Worm (Caenorhabditis elegans) whole organism, L1 larva: ENCODE results near the gene T22F3.12.

Experiments used
- C16A3.4 ChIP-seq: fragments of 150-350 bp; optimal IDR thresholded peaks from 2 replicates; lab custom pipeline; 2014; ENCODE audit warnings: missing biosample characterization, missing genetic modification characterization
- Y116A8C.19 ChIP-seq: sonication (generic microtip); optimal IDR thresholded peaks from 2 replicates; lab custom pipeline; 2016; ENCODE audit warnings: missing compliant biosample characterization, missing genetic modification characterization, borderline replicate concordance
- aha-1 ChIP-seq: fragments of 150-350 bp; optimal IDR thresholded peaks from 2 replicates; lab custom pipeline; 2014; ENCODE audit warnings: missing biosample characterization, missing genetic modification characterization
- aly-2 ChIP-seq: fragments of 150-350 bp; optimal IDR thresholded peaks from 2 replicates; lab custom pipeline; 2014; ENCODE audit warnings: missing biosample characterization, missing genetic modification characterization
- ama-1 ChIP-seq: fragments of 150-350 bp; optimal IDR thresholded peaks from 2 replicates; lab custom pipeline; 2014
- blmp-1 ChIP-seq: fragments of 150-350 bp; optimal IDR thresholded peaks from 2 replicates; lab custom pipeline; 2014; ENCODE audit warnings: missing biosample characterization, missing genetic modification characterization
- ceh-63 ChIP-seq: fragments of 200-800 bp; sonication (Bioruptor generic); optimal IDR thresholded peaks from 2 replicates; lab custom pipeline; 2018; ENCODE audit warnings: mild to moderate bottlenecking, missing genetic modification characterization, missing compliant biosample characterization
- ceh-90 ChIP-seq: sonication (generic microtip); optimal IDR thresholded peaks from 2 replicates; lab custom pipeline; 2016; ENCODE audit warnings: missing genetic modification characterization, missing compliant biosample characterization
- dpl-1 ChIP-seq, 3 experiments: fragments of 150-350 bp in 2 of 3; sonication (generic microtip) in 1 of 3; optimal IDR thresholded peaks; 2 replicates each; lab custom pipeline; 2014 to 2017; ENCODE audit warnings: missing biosample characterization in 3 of 3, missing genetic modification characterization in 3 of 3, missing genetic modification reagents in 3 of 3
- dsc-1 ChIP-seq: sonication (generic microtip); optimal IDR thresholded peaks from 2 replicates; lab custom pipeline; 2016; ENCODE audit warnings: mild to moderate bottlenecking, missing genetic modification characterization, missing compliant biosample characterization
- efl-1 ChIP-seq, 4 experiments: fragments of 150-350 bp; optimal IDR thresholded peaks in 3 of 4; peaks in 1 of 4; 1 replicate in 1 of 4; 2 replicates in 3 of 4; lab custom pipeline; 2014; ENCODE audit warnings: missing biosample characterization in 2 of 4, missing genetic modification characterization in 2 of 4, missing genetic modification reagents in 2 of 4
- elt-2 ChIP-seq: sonication (generic microtip); optimal IDR thresholded peaks from 2 replicates; lab custom pipeline; 2016; ENCODE audit warnings: missing genetic modification characterization, mild to moderate bottlenecking, inconsistent platforms, missing compliant biosample characterization, missing genetic modification reagents
- elt-3 ChIP-seq, 6 experiments: fragments of 150-350 bp in 1 of 6; sonication (generic microtip); optimal IDR thresholded peaks; 2 replicates each; lab custom pipeline; 2017 to 2018; ENCODE audit warnings: missing biosample characterization in 6 of 6, missing genetic modification characterization in 6 of 6, inconsistent platforms in 1 of 6
- fkh-10 ChIP-seq: sonication (generic microtip); optimal IDR thresholded peaks from 2 replicates; lab custom pipeline; 2017; ENCODE audit warnings: missing biosample characterization, missing genetic modification reagents, missing genetic modification characterization
- hlh-17 ChIP-seq: fragments of 200-800 bp; sonication (Bioruptor generic); optimal IDR thresholded peaks from 2 replicates; lab custom pipeline; 2018; ENCODE audit warnings: missing genetic modification characterization, mild to moderate bottlenecking, missing compliant biosample characterization, moderate library complexity, borderline replicate concordance
- hlh-4 ChIP-seq: sonication (generic microtip); optimal IDR thresholded peaks from 2 replicates; lab custom pipeline; 2016; ENCODE audit warnings: mild to moderate bottlenecking, missing genetic modification characterization, missing compliant biosample characterization
- hpl-2 ChIP-seq: fragments of 150-350 bp; optimal IDR thresholded peaks from 2 replicates; lab custom pipeline; 2014; ENCODE audit warnings: missing biosample characterization, missing genetic modification reagents, missing genetic modification characterization
- isw-1 ChIP-seq: fragments of 200-800 bp; sonication (Bioruptor generic); IDR thresholded peaks from 2 replicates; pipeline ENCODE4 v1.3.6; 2022; ENCODE audit warnings: missing genetic modification characterization, missing compliant biosample characterization
- jun-1 ChIP-seq: fragments of 150-350 bp; optimal IDR thresholded peaks from 2 replicates; lab custom pipeline; 2014; ENCODE audit warnings: missing biosample characterization, missing genetic modification reagents, missing genetic modification characterization
- lin-14 ChIP-seq: fragments of 200-800 bp; sonication (Bioruptor generic); optimal IDR thresholded peaks from 2 replicates; lab custom pipeline; 2018; ENCODE audit warnings: mild to moderate bottlenecking, missing genetic modification characterization, moderate library complexity, missing compliant biosample characterization
- lin-15B ChIP-seq: fragments of 150-350 bp; sonication (generic microtip); optimal IDR thresholded peaks from 3 replicates; lab custom pipeline; 2014; ENCODE audit warnings: missing biosample characterization, missing genetic modification characterization
- lin-39 ChIP-seq: fragments of 150-350 bp; optimal IDR thresholded peaks from 2 replicates; lab custom pipeline; 2014; ENCODE audit warnings: missing biosample characterization, missing genetic modification reagents, missing genetic modification characterization
- mdl-1 ChIP-seq, 2 experiments: fragments of 150-350 bp; optimal IDR thresholded peaks; 2 replicates each; lab custom pipeline; 2014 to 2017; ENCODE audit warnings: missing biosample characterization in 2 of 2, missing genetic modification characterization in 2 of 2, inconsistent platforms in 1 of 2
- mep-1 ChIP-seq: fragments of 150-350 bp; optimal IDR thresholded peaks from 2 replicates; lab custom pipeline; 2014; ENCODE audit warnings: missing biosample characterization, missing genetic modification characterization
- nhr-20 ChIP-seq: sonication (generic microtip); optimal IDR thresholded peaks from 2 replicates; lab custom pipeline; 2016; ENCODE audit warnings: mild to moderate bottlenecking, missing genetic modification characterization, missing compliant biosample characterization
- nhr-237 ChIP-seq: fragments of 150-350 bp; optimal IDR thresholded peaks from 2 replicates; lab custom pipeline; 2014; ENCODE audit warnings: missing biosample characterization, missing genetic modification characterization
- nhr-28 ChIP-seq: fragments of 150-350 bp; optimal IDR thresholded peaks from 2 replicates; lab custom pipeline; 2014; ENCODE audit warnings: missing biosample characterization, missing genetic modification characterization
- nhr-71 ChIP-seq: sonication (generic microtip); optimal IDR thresholded peaks from 2 replicates; lab custom pipeline; 2016; ENCODE audit warnings: mild to moderate bottlenecking, missing genetic modification characterization, moderate library complexity, missing compliant biosample characterization
- nhr-77 ChIP-seq: fragments of 150-350 bp; optimal IDR thresholded peaks from 2 replicates; lab custom pipeline; 2014; ENCODE audit warnings: missing biosample characterization, missing genetic modification characterization
- nhr-85 ChIP-seq: sonication (generic microtip); peaks from one replicate; lab custom pipeline; 2016; ENCODE audit warnings: missing genetic modification characterization, inconsistent platforms, missing compliant biosample characterization
- nhr-90 ChIP-seq: sonication (generic microtip); optimal IDR thresholded peaks from 2 replicates; lab custom pipeline; 2016; ENCODE audit warnings: mild to moderate bottlenecking, missing genetic modification characterization, missing compliant biosample characterization; ENCODE audit not compliant: poor library complexity
- pax-3 ChIP-seq: fragments of 200-800 bp; sonication (Bioruptor generic); optimal IDR thresholded peaks from 2 replicates; lab custom pipeline; 2018; ENCODE audit warnings: mild to moderate bottlenecking, missing genetic modification characterization, moderate library complexity, missing compliant biosample characterization
- rnt-1 ChIP-seq: sonication (generic microtip); optimal IDR thresholded peaks from 2 replicates; lab custom pipeline; 2016; ENCODE audit warnings: mild to moderate bottlenecking, missing genetic modification characterization, moderate library complexity, missing compliant biosample characterization
- skn-1 ChIP-seq: fragments of 150-350 bp; optimal IDR thresholded peaks from 2 replicates; lab custom pipeline; 2014; ENCODE audit warnings: missing biosample characterization, missing genetic modification characterization
- snpc-4 ChIP-seq: fragments of 150-350 bp; optimal IDR thresholded peaks from 2 replicates; lab custom pipeline; 2014; ENCODE audit warnings: missing biosample characterization, missing genetic modification characterization
- sox-4 ChIP-seq: sonication (generic microtip); optimal IDR thresholded peaks from 2 replicates; lab custom pipeline; 2016; ENCODE audit warnings: missing genetic modification characterization, missing compliant biosample characterization
- swsn-7 ChIP-seq: sonication (generic microtip); optimal IDR thresholded peaks from 2 replicates; lab custom pipeline; 2016; ENCODE audit warnings: missing genetic modification characterization, missing compliant biosample characterization
- tbx-2 ChIP-seq: sonication (generic microtip); optimal IDR thresholded peaks from 2 replicates; lab custom pipeline; 2016; ENCODE audit warnings: missing genetic modification characterization, missing compliant biosample characterization
- tlp-1 ChIP-seq: fragments of 150-350 bp; optimal IDR thresholded peaks from 2 replicates; lab custom pipeline; 2014; ENCODE audit warnings: missing biosample characterization, missing genetic modification characterization
- unc-130 ChIP-seq: fragments of 150-350 bp; optimal IDR thresholded peaks from 2 replicates; lab custom pipeline; 2017; ENCODE audit warnings: missing biosample characterization, missing genetic modification characterization, inconsistent platforms
- unc-62 ChIP-seq: fragments of 150-350 bp; optimal IDR thresholded peaks from 2 replicates; lab custom pipeline; 2014; ENCODE audit warnings: missing biosample characterization, missing genetic modification reagents, missing genetic modification characterization
- vab-15 ChIP-seq: sonication (generic microtip); optimal IDR thresholded peaks from 2 replicates; lab custom pipeline; 2017; ENCODE audit warnings: missing genotype, mild to moderate bottlenecking, missing genetic modification characterization, missing compliant biosample characterization
- zag-1 ChIP-seq: fragments of 150-350 bp; optimal IDR thresholded peaks from 2 replicates; lab custom pipeline; 2014; ENCODE audit warnings: missing biosample characterization, missing genetic modification characterization
- zip-4 ChIP-seq: fragments of 200-800 bp; sonication (Bioruptor generic); optimal IDR thresholded peaks from 2 replicates; lab custom pipeline; 2018; ENCODE audit warnings: mild to moderate bottlenecking, missing genetic modification characterization, moderate library complexity, missing compliant biosample characterization
- ztf-11 ChIP-seq, 2 experiments: sonication (generic microtip); optimal IDR thresholded peaks; 2 replicates each; lab custom pipeline; 2016 to 2017; ENCODE audit warnings: missing genetic modification characterization in 2 of 2, missing biosample characterization in 1 of 2, missing compliant biosample characterization in 1 of 2
- ztf-4 ChIP-seq: fragments of 150-350 bp; optimal IDR thresholded peaks from 2 replicates; lab custom pipeline; 2014; ENCODE audit warnings: missing biosample characterization, missing genetic modification characterization

The T22F3.12 gene

ce11 chrV:3581643-3582042, 10.4 kb downstream of the T22F3.12 start:
- TF ChIP-seq tlp-1 (tag; lab: Kevin White, UChicago) = no peak
- no peak for TF ChIP-seq pax-3 (tag; lab: Kevin White, UChicago)
- TF ChIP-seq aha-1 = no peak
- no peak for TF ChIP-seq ztf-4 (tag; lab: Kevin White, UChicago)
- no peak for TF ChIP-seq fkh-10 (GFP tag; lab: Kevin White, UChicago)
- no peak for TF ChIP-seq unc-130 (tag; lab: Kevin White, UChicago)
- TF ChIP-seq zag-1 (tag; lab: Kevin White, UChicago) = no peak
- TF ChIP-seq ceh-63 (GFP tag; lab: Kevin White, UChicago) = no peak
- TF ChIP-seq aly-2 = no peak
- no peak for TF ChIP-seq nhr-237
- no peak for TF ChIP-seq nhr-20 (tag; lab: Kevin White, UChicago)
- no peak for TF ChIP-seq C16A3.4 (tag; lab: Kevin White, UChicago)
- no peak for TF ChIP-seq unc-62 (GFP tag; lab: Kevin White, UChicago)
- no peak for TF ChIP-seq ama-1 (lab: Kevin White, UChicago)
- TF ChIP-seq nhr-90 = no peak
- TF ChIP-seq elt-3 (tag; optimal IDR thresholded peaks at IDR 0.05; lab: Kevin White, UChicago) = no peak

ce11 chrV:3581034-3581433, 11.0 kb downstream of the T22F3.12 start:
- peak; percentile 6 for TF ChIP-seq nhr-71
- TF ChIP-seq sox-4 (tag; lab: Kevin White, UChicago) = no peak
- TF ChIP-seq mdl-1 (tag; optimal IDR thresholded peaks at IDR 0.05; lab: Kevin White, UChicago) = peak in 1 of 2 experiments; percentile 9
- TF ChIP-seq, all 84 proteins: peak for 2

- TF ChIP-seq lin-15B (tag; lab: Kevin White, UChicago) (no peak), blmp-1 (tag; lab: Kevin White, UChicago) (peak; percentile 52), aha-1 (no peak), nhr-28 (tag; lab: Kevin White, UChicago) (no peak), elt-2 (tag; lab: Kevin White, UChicago) (peak; percentile 52), efl-1 (optimal IDR thresholded peaks at IDR 0.05; lab: Kevin White, UChicago) (no peak), efl-1 (GFP tag; optimal IDR thresholded peaks at IDR 0.05 in 1 of 2; lab: Kevin White, UChicago) (peak in 1 of 2 experiments; percentile 27), nhr-77 (no peak), elt-3 (tag; optimal IDR thresholded peaks at IDR 0.05; lab: Kevin White, UChicago) (peak in 2 of 6 experiments; percentile 8 to 39)
These were observed 11.6 kb downstream of the T22F3.12 start for ce11 chrV:3580385-3580784.

ce11 chrV:3579795-3580194, 12.2 kb downstream of the T22F3.12 start:
- TF ChIP-seq hlh-17 (GFP tag; lab: Kevin White, UChicago) (no peak), aly-2 (no peak), lin-39 (no peak), mep-1 (tag; lab: Kevin White, UChicago) (peak; percentile 61), rnt-1 (tag; lab: Kevin White, UChicago) (peak; percentile 55), isw-1 (no peak), elt-3 (tag; optimal IDR thresholded peaks at IDR 0.05; lab: Kevin White, UChicago) (peak in 2 of 6 experiments; percentile 1 to 14), nhr-77 (peak; percentile 25), skn-1 (tag; lab: Kevin White, UChicago) (peak; percentile 27), swsn-7 (tag; lab: Kevin White, UChicago) (peak; percentile 32), nhr-71 (peak; percentile 73), jun-1 (tag; lab: Kevin White, UChicago) (no peak), ama-1 (lab: Kevin White, UChicago) (no peak), nhr-85 (tag; lab: Kevin White, UChicago) (peak; percentile 57), ceh-90 (no peak), tbx-2 (tag; lab: Kevin White, UChicago) (peak; percentile 23), Y116A8C.19 (tag; lab: Kevin White, UChicago) (no peak), dpl-1 (GFP tag; optimal IDR thresholded peaks at IDR 0.05; lab: Kevin White, UChicago) (peak; percentile 62 to 81 (median 65)), efl-1 (optimal IDR thresholded peaks at IDR 0.05; lab: Kevin White, UChicago) (peak; percentile 46 to 68), efl-1 (GFP tag; optimal IDR thresholded peaks at IDR 0.05 in 1 of 2; lab: Kevin White, UChicago) (peak; percentile 82 to 96), vab-15 (no peak), hlh-4 (tag; lab: Kevin White, UChicago) (no peak), lin-14 (GFP tag; lab: Kevin White, UChicago) (peak; percentile 85), fkh-10 (GFP tag; lab: Kevin White, UChicago) (peak; percentile 12), dsc-1 (tag; lab: Kevin White, UChicago) (no peak), unc-62 (GFP tag; lab: Kevin White, UChicago) (no peak), hpl-2 (GFP tag; lab: Kevin White, UChicago) (no peak), zip-4 (no peak), ztf-11 (tag; optimal IDR thresholded peaks at IDR 0.05; lab: Kevin White, UChicago) (no peak), snpc-4 (tag; lab: Kevin White, UChicago) (no peak), C16A3.4 (tag; lab: Kevin White, UChicago) (peak; percentile 15)
